Worm (Caenorhabditis elegans) whole organism, L4 larva: Measurements from ENCODE around the gene R09E12.9.
A peak's percentile ranks its signal among the peaks of the same experiment; 100 is the strongest.

ENCODE experiments used
- F10B5.3 ChIP-seq: sonication (generic microtip); optimal IDR thresholded peaks from 2 replicates; lab custom pipeline; 2016; ENCODE audit warnings: mild to moderate bottlenecking, missing genetic modification characterization, missing compliant biosample characterization
- F49E8.2 ChIP-seq: sonication (generic microtip); optimal IDR thresholded peaks from 2 replicates; lab custom pipeline; 2016; ENCODE audit warnings: missing compliant biosample characterization, mild to moderate bottlenecking, missing genetic modification characterization, borderline replicate concordance
- Y48G9A.11 ChIP-seq: fragments of 200-800 bp; sonication (Bioruptor generic); IDR thresholded peaks from 2 replicates; pipeline ENCODE4 v1.3.6; 2022; ENCODE audit warnings: missing genetic modification reagents, missing genetic modification characterization, missing compliant biosample characterization
- ama-1 ChIP-seq: fragments of 150-350 bp; optimal IDR thresholded peaks from 2 replicates; lab custom pipeline; 2014; ENCODE audit warnings: inconsistent platforms, mixed read lengths
- arid-1 ChIP-seq: fragments of 200-800 bp; sonication (Bioruptor generic); conservative IDR thresholded peaks from 2 replicates; pipeline ENCODE4 v1.3.6; 2022; ENCODE audit warnings: missing genetic modification reagents, missing genetic modification characterization, missing compliant biosample characterization
- ceh-20 ChIP-seq: fragments of 200-800 bp; sonication (Bioruptor generic); IDR thresholded peaks from 2 replicates; pipeline ENCODE4 v1.3.6; 2022; ENCODE audit warnings: missing genetic modification reagents, missing genetic modification characterization, missing compliant biosample characterization
- ceh-44 ChIP-seq: fragments of 200-800 bp; sonication (Bioruptor generic); IDR thresholded peaks from 2 replicates; pipeline ENCODE4 v1.3.6; 2022; ENCODE audit warnings: missing genetic modification reagents, missing genetic modification characterization, missing compliant biosample characterization
- ctbp-1 ChIP-seq: fragments of 200-800 bp; sonication (Bioruptor generic); IDR thresholded peaks from 2 replicates; pipeline ENCODE4 v1.3.6; 2022; ENCODE audit warnings: missing genetic modification reagents, missing genetic modification characterization, missing compliant biosample characterization
- dmd-6 ChIP-seq: fragments of 200-800 bp; sonication (Bioruptor generic); IDR thresholded peaks from 2 replicates; pipeline ENCODE4 v1.3.6; 2022; ENCODE audit warnings: missing genetic modification reagents, missing genetic modification characterization, missing compliant biosample characterization
- dmd-9 ChIP-seq: fragments of 200-800 bp; sonication (Bioruptor generic); IDR thresholded peaks from 2 replicates; pipeline ENCODE4 v1.3.6; 2022; ENCODE audit warnings: missing genetic modification reagents, missing genetic modification characterization, missing compliant biosample characterization
- duxl-1 ChIP-seq: sonication (generic microtip); optimal IDR thresholded peaks from 2 replicates; lab custom pipeline; 2016; ENCODE audit warnings: mild to moderate bottlenecking, missing genetic modification characterization, moderate library complexity, missing compliant biosample characterization; ENCODE audit not compliant: poor library complexity
- dve-1 ChIP-seq: sonication (generic microtip); optimal IDR thresholded peaks from 2 replicates; lab custom pipeline; 2017; ENCODE audit warnings: antibody characterized with exemption, mild to moderate bottlenecking, missing genetic modification characterization, missing compliant biosample characterization; ENCODE audit not compliant: insufficient read depth
- hif-1 ChIP-seq, 2 experiments: sonication (generic microtip); optimal IDR thresholded peaks; 2 replicates each; lab custom pipeline; 2016 to 2017; ENCODE audit warnings: missing compliant biosample characterization in 2 of 2, missing genetic modification characterization in 2 of 2, missing genetic modification reagents in 2 of 2, missing genotype in 2 of 2, mild to moderate bottlenecking in 1 of 2
- jun-1 ChIP-seq: fragments of 150-350 bp; optimal IDR thresholded peaks from 2 replicates; lab custom pipeline; 2014; ENCODE audit warnings: missing biosample characterization, missing genetic modification reagents, missing genetic modification characterization
- lin-1 ChIP-seq: fragments of 200-800 bp; sonication (Bioruptor generic); IDR thresholded peaks from 2 replicates; pipeline ENCODE4 v1.3.6; 2022; ENCODE audit warnings: missing genetic modification reagents, missing genetic modification characterization, missing compliant biosample characterization
- lin-13 ChIP-seq: fragments of 150-350 bp; optimal IDR thresholded peaks from 2 replicates; lab custom pipeline; 2014; ENCODE audit warnings: missing biosample characterization, missing genetic modification reagents, missing genetic modification characterization
- lin-38 ChIP-seq: fragments of 200-800 bp; sonication (Bioruptor generic); IDR thresholded peaks from 2 replicates; pipeline ENCODE4 v1.3.6; 2022; ENCODE audit warnings: missing genetic modification reagents, missing genetic modification characterization, missing compliant biosample characterization
- madf-5 ChIP-seq, 2 experiments: fragments of 200-800 bp; sonication (Bioruptor generic); IDR thresholded peaks; 2 replicates each; pipeline ENCODE4 v1.3.6; 2022; ENCODE audit warnings: missing compliant biosample characterization in 2 of 2, missing genetic modification characterization in 2 of 2
- madf-9 ChIP-seq: fragments of 200-800 bp; sonication (Bioruptor generic); conservative IDR thresholded peaks from 2 replicates; pipeline ENCODE4 v1.3.6; 2022; ENCODE audit warnings: missing genetic modification reagents, missing genetic modification characterization, missing compliant biosample characterization
- mdl-1 ChIP-seq, 2 experiments: fragments of 150-350 bp in 1 of 2; sonication (generic microtip) in 1 of 2; optimal IDR thresholded peaks; 2 replicates each; lab custom pipeline; 2014 to 2017; ENCODE audit warnings: missing biosample characterization in 2 of 2, missing genetic modification characterization in 2 of 2
- mdt-29 ChIP-seq: fragments of 200-800 bp; sonication (Bioruptor generic); IDR thresholded peaks from 2 replicates; pipeline ENCODE4 v1.3.6; 2022; ENCODE audit warnings: missing genetic modification reagents, missing genetic modification characterization, missing compliant biosample characterization
- mes-2 ChIP-seq: sonication (generic microtip); optimal IDR thresholded peaks from 2 replicates; lab custom pipeline; 2016; ENCODE audit warnings: missing genotype, mild to moderate bottlenecking, missing genetic modification characterization, missing compliant biosample characterization; ENCODE audit not compliant: poor library complexity, severe bottlenecking
- mxl-2 ChIP-seq: fragments of 200-800 bp; sonication (Bioruptor generic); conservative IDR thresholded peaks from 2 replicates; pipeline ENCODE4 v1.3.6; 2022; ENCODE audit warnings: missing genetic modification reagents, missing genetic modification characterization, missing compliant biosample characterization
- mxl-3 ChIP-seq: fragments of 200-800 bp; sonication (Bioruptor generic); optimal IDR thresholded peaks from 2 replicates; lab custom pipeline; 2018; ENCODE audit warnings: mild to moderate bottlenecking, missing genetic modification characterization, missing compliant biosample characterization
- nhr-10 ChIP-seq: fragments of 150-350 bp; optimal IDR thresholded peaks from 2 replicates; lab custom pipeline; 2014; ENCODE audit warnings: missing biosample characterization, missing genetic modification characterization
- nhr-102 ChIP-seq: sonication (generic microtip); optimal IDR thresholded peaks from 2 replicates; lab custom pipeline; 2016; ENCODE audit warnings: mild to moderate bottlenecking, missing genetic modification characterization, moderate library complexity, missing compliant biosample characterization
- nhr-11 ChIP-seq: fragments of 150-350 bp; optimal IDR thresholded peaks from 2 replicates; lab custom pipeline; 2014; ENCODE audit warnings: missing biosample characterization, missing genetic modification characterization
- nhr-237 ChIP-seq: sonication (generic microtip); optimal IDR thresholded peaks from 2 replicates; lab custom pipeline; 2017; ENCODE audit warnings: missing biosample characterization, missing genetic modification characterization
- nhr-28 ChIP-seq: fragments of 150-350 bp; optimal IDR thresholded peaks from 2 replicates; lab custom pipeline; 2014; ENCODE audit warnings: missing biosample characterization, missing genetic modification characterization
- nhr-41 ChIP-seq: fragments of 200-800 bp; sonication (Bioruptor generic); IDR thresholded peaks from 2 replicates; pipeline ENCODE4 v1.3.6; 2022; ENCODE audit warnings: missing genetic modification reagents, missing genetic modification characterization, missing compliant biosample characterization
- nhr-42 ChIP-seq: fragments of 200-800 bp; sonication (Bioruptor generic); IDR thresholded peaks from 2 replicates; pipeline ENCODE4 v1.3.6; 2022; ENCODE audit warnings: missing genetic modification characterization, missing compliant biosample characterization
- nhr-48 ChIP-seq: sonication (generic microtip); optimal IDR thresholded peaks from 2 replicates; lab custom pipeline; 2016; ENCODE audit warnings: mild to moderate bottlenecking, missing genetic modification characterization, missing compliant biosample characterization
- nhr-77 ChIP-seq: fragments of 150-350 bp; optimal IDR thresholded peaks from 2 replicates; lab custom pipeline; 2014; ENCODE audit warnings: missing biosample characterization, missing genetic modification characterization
- php-3 ChIP-seq: fragments of 200-800 bp; sonication (Bioruptor generic); IDR thresholded peaks from 2 replicates; pipeline ENCODE4 v1.3.6; 2022; ENCODE audit warnings: missing genetic modification reagents, missing genetic modification characterization, missing compliant biosample characterization
- pqm-1 ChIP-seq: sonication (generic microtip); optimal IDR thresholded peaks from 2 replicates; lab custom pipeline; 2017; ENCODE audit warnings: missing biosample characterization, missing genetic modification characterization
- rbr-2 ChIP-seq: sonication (generic microtip); optimal IDR thresholded peaks from 2 replicates; lab custom pipeline; 2016; ENCODE audit warnings: missing genotype, missing genetic modification characterization, missing compliant biosample characterization
- sdz-12 ChIP-seq: fragments of 200-800 bp; sonication (Bioruptor generic); optimal IDR thresholded peaks from 2 replicates; lab custom pipeline; 2018; ENCODE audit warnings: mild to moderate bottlenecking, missing genetic modification characterization, missing compliant biosample characterization
- spr-1 ChIP-seq: sonication (generic microtip); optimal IDR thresholded peaks from 2 replicates; lab custom pipeline; 2016; ENCODE audit warnings: mild to moderate bottlenecking, missing genetic modification characterization, missing compliant biosample characterization
- spr-3 ChIP-seq: fragments of 200-800 bp; sonication (Bioruptor generic); optimal IDR thresholded peaks from 2 replicates; lab custom pipeline; 2018; ENCODE audit warnings: mild to moderate bottlenecking, missing genetic modification characterization, missing compliant biosample characterization
- tag-97 ChIP-seq: fragments of 200-800 bp; sonication (Bioruptor generic); IDR thresholded peaks from 2 replicates; pipeline ENCODE4 v1.3.6; 2022; ENCODE audit warnings: missing genetic modification characterization, missing compliant biosample characterization
- tra-1 ChIP-seq: fragments of 200-800 bp; sonication (Bioruptor generic); IDR thresholded peaks from 2 replicates; pipeline ENCODE4 v1.3.6; 2022; ENCODE audit warnings: missing genetic modification reagents, missing genetic modification characterization, missing compliant biosample characterization
- unc-62 ChIP-seq, 3 experiments: fragments of 150-350 bp in 1 of 3; sonication (generic microtip); optimal IDR thresholded peaks in 2 of 3; peaks in 1 of 3; 1 replicate in 1 of 3; 2 replicates in 2 of 3; lab custom pipeline; 2014 to 2017; ENCODE audit warnings: missing biosample characterization in 3 of 3, missing genetic modification characterization in 3 of 3, missing genetic modification reagents in 3 of 3, missing genotype in 1 of 3
- zfp-2 ChIP-seq: sonication (generic microtip); optimal IDR thresholded peaks from 2 replicates; lab custom pipeline; 2016; ENCODE audit warnings: mild to moderate bottlenecking, missing genetic modification characterization, missing compliant biosample characterization
- zfp-3 ChIP-seq: fragments of 200-800 bp; sonication (Bioruptor generic); conservative IDR thresholded peaks from 2 replicates; pipeline ENCODE4 v1.3.6; 2022; ENCODE audit warnings: missing genetic modification reagents, missing genetic modification characterization, missing compliant biosample characterization
- ztf-7 ChIP-seq: fragments of 150-350 bp; optimal IDR thresholded peaks from 2 replicates; lab custom pipeline; 2014; ENCODE audit warnings: missing biosample characterization, missing genetic modification characterization

Gene R09E12.9

ce11 chrV:730216-730615, 47.2 kb upstream of the R09E12.9 start (continued):
- TF ChIP-seq dmd-6 (GFP tag; lab: Robert Waterston, UW) (peak; percentile 66), spr-1 (tag; lab: Kevin White, UChicago) (peak; percentile 25), unc-62 (GFP tag; optimal IDR thresholded peaks at IDR 0.05 in 1 of 2; lab: Kevin White, UChicago) (peak in 1 of 2 experiments; percentile 60), unc-62 (tag; optimal IDR thresholded peaks at IDR 0.05; lab: Kevin White, UChicago) (no peak), lin-1 (GFP tag; lab: Robert Waterston, UW) (0 out of 2 replicates have a peak, but pooled peaks have one; percentile 31), arid-1 (GFP tag; lab: Robert Waterston, UW) (no peak), tag-97 (GFP tag; lab: Robert Waterston, UW) (no peak), ctbp-1 (GFP tag; lab: Robert Waterston, UW) (0 out of 2 replicates have a peak, but pooled peaks have one; percentile 25), nhr-48 (tag; lab: Kevin White, UChicago) (peak; percentile 79), nhr-41 (no peak), nhr-237 (tag; lab: Kevin White, UChicago) (no peak), Y48G9A.11 (GFP tag; lab: Robert Waterston, UW) (no peak), mes-2 (tag; lab: Kevin White, UChicago) (peak; percentile 39), mxl-2 (GFP tag; lab: Robert Waterston, UW) (no peak), nhr-28 (tag; lab: Kevin White, UChicago) (peak; percentile 19), sdz-12 (no peak), hif-1 (tag; optimal IDR thresholded peaks at IDR 0.05; lab: Kevin White, UChicago) (peak in 1 of 2 experiments; percentile 47), spr-3 (no peak), mdt-29 (peak; percentile 86), madf-5 (GFP tag; IDR thresholded peaks at IDR 0.05; lab: Robert Waterston, UW) (no peak), F49E8.2 (tag; lab: Kevin White, UChicago) (no peak), duxl-1 (tag; lab: Kevin White, UChicago) (peak; percentile 80), php-3 (GFP tag; lab: Robert Waterston, UW) (peak; percentile 93), zfp-3 (GFP tag; lab: Robert Waterston, UW) (0 out of 2 replicates have a peak, but pooled peaks have one; percentile 23), nhr-10 (tag; lab: Kevin White, UChicago) (peak; percentile 61), lin-13 (peak; percentile 4), F10B5.3 (no peak), dve-1 (tag; lab: Kevin White, UChicago) (peak; percentile 89)
- TF ChIP-seq, all 104 proteins: peak for 36

ce11 chrV:731330-731729, 46.1 kb upstream of the R09E12.9 start:
- TF ChIP-seq nhr-102 (tag; lab: Kevin White, UChicago) (peak; percentile 93), nhr-48 (tag; lab: Kevin White, UChicago) (peak; percentile 92), ceh-44 (GFP tag; lab: Robert Waterston, UW) (no peak), nhr-42 (GFP tag; lab: Robert Waterston, UW) (peak; percentile 68), nhr-77 (tag; lab: Kevin White, UChicago) (peak; percentile 83), dmd-6 (GFP tag; lab: Robert Waterston, UW) (peak; percentile 98), mxl-3 (peak; percentile 84), F10B5.3 (no peak), duxl-1 (tag; lab: Kevin White, UChicago) (peak; percentile 73), ctbp-1 (GFP tag; lab: Robert Waterston, UW) (peak; percentile 65; the same call in 1 of the 2 replicates), lin-38 (peak; percentile 42), pqm-1 (tag; lab: Kevin White, UChicago) (peak; percentile 70), dmd-9 (GFP tag; lab: Robert Waterston, UW) (no peak), tra-1 (GFP tag; lab: Robert Waterston, UW) (peak; percentile 94), zfp-3 (GFP tag; lab: Robert Waterston, UW) (peak; percentile 88), ceh-20 (GFP tag; lab: Robert Waterston, UW) (peak; percentile 90), spr-3 (peak; percentile 9), mes-2 (tag; lab: Kevin White, UChicago) (peak; percentile 71), ama-1 (lab: Kevin White, UChicago) (no peak), ztf-7 (tag; lab: Kevin White, UChicago) (no peak), madf-9 (GFP tag; lab: Robert Waterston, UW) (peak; percentile 34; the same call in 1 of the 2 replicates), spr-1 (tag; lab: Kevin White, UChicago) (peak; percentile 56), mdl-1 (tag; optimal IDR thresholded peaks at IDR 0.05; lab: Kevin White, UChicago) (peak; percentile 98 to 99), nhr-11 (peak; percentile 96), sdz-12 (peak; percentile 13), hif-1 (tag; optimal IDR thresholded peaks at IDR 0.05; lab: Kevin White, UChicago) (peak; percentile 63 to 88), unc-62 (GFP tag; optimal IDR thresholded peaks at IDR 0.05 in 1 of 2; lab: Kevin White, UChicago) (peak; percentile 76 to 98), unc-62 (tag; optimal IDR thresholded peaks at IDR 0.05; lab: Kevin White, UChicago) (peak; percentile 8), mxl-2 (GFP tag; lab: Robert Waterston, UW) (peak; percentile 73), jun-1 (tag; lab: Kevin White, UChicago) (peak; percentile 64), rbr-2 (tag; lab: Kevin White, UChicago) (peak; percentile 35), zfp-2 (tag; lab: Kevin White, UChicago) (no peak)
